Worm (Caenorhabditis elegans) whole organism, L4/young adult: Measurements from ENCODE around the gene rbm-17.

Experiments used
- W03F9.2 ChIP-seq: fragments of 150-350 bp; optimal IDR thresholded peaks from 2 replicates; lab custom pipeline; 2014; ENCODE audit warnings: missing biosample characterization, missing genetic modification characterization
- dao-5 ChIP-seq: sonication (generic microtip); optimal IDR thresholded peaks from 2 replicates; lab custom pipeline; 2016; ENCODE audit warnings: missing genotype, missing genetic modification characterization, moderate library complexity, missing compliant biosample characterization

- TF ChIP-seq dao-5 (tag; lab: Kevin White, UChicago) (no peak), W03F9.2 (tag; lab: Kevin White, UChicago) (no peak)
Measured at ce11 chrIV:11645354-11645753, 7.2 kb downstream of the rbm-17 start.
